Worm (Caenorhabditis elegans) whole organism, late embryonic: ENCODE measurements around the gene seb-3.

Source experiments
- ama-1 ChIP-seq: fragments of 150-350 bp; optimal IDR thresholded peaks from 2 replicates; lab custom pipeline; 2014
- madf-2 ChIP-seq: sonication (generic microtip); optimal IDR thresholded peaks from 2 replicates; lab custom pipeline; 2017; ENCODE audit warnings: missing genetic modification characterization, missing compliant biosample characterization
- nhr-11 ChIP-seq: fragments of 150-350 bp; optimal IDR thresholded peaks from 2 replicates; lab custom pipeline; 2014; ENCODE audit warnings: missing biosample characterization, missing genetic modification characterization
- sox-4 ChIP-seq: sonication (generic microtip); optimal IDR thresholded peaks from 2 replicates; lab custom pipeline; 2017; ENCODE audit warnings: mild to moderate bottlenecking, missing genetic modification characterization, inconsistent platforms, missing compliant biosample characterization
- tbx-2 ChIP-seq: sonication (generic microtip); optimal IDR thresholded peaks from 2 replicates; lab custom pipeline; 2016; ENCODE audit warnings: missing genetic modification characterization, missing compliant biosample characterization
- unc-55 ChIP-seq: sonication (generic microtip); optimal IDR thresholded peaks from 2 replicates; lab custom pipeline; 2017; ENCODE audit warnings: missing biosample characterization, missing genetic modification reagents, missing genetic modification characterization

DNA sequence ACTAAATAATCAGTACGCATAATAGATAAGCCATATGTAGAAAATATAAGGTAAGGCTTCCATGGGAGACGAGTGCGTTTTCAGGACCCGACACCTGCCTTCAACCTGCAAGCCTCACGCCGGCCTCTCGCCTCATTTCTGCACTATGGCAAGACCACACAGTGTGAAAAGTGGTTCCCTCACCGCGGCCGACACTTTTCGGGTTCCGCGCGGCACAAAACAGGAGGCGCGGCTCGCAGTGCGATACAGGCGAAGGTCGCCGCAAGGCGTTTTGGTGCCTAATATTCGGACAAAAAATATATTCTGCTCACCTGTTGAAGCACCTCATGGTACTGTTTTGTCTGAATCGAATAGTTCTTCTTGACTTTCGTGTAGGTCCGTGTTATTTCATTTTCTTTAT, 44.0 kb downstream of the seb-3 start:
- TF ChIP-seq madf-2 (no peak), ama-1 (no peak), sox-4 (tag; lab: Kevin White, UChicago) (no peak), unc-55 (GFP tag; lab: Kevin White, UChicago) (no peak), tbx-2 (tag; lab: Kevin White, UChicago) (no peak), nhr-11 (tag; lab: Kevin White, UChicago) (no peak)
